Worm (Caenorhabditis elegans) whole organism, L1 larva: Measurements from ENCODE around the gene ttr-43.
A peak's percentile ranks its signal among the peaks of the same experiment; 100 is the strongest.

ENCODE experiments used
- C04F5.9 ChIP-seq: sonication (generic microtip); optimal IDR thresholded peaks from 2 replicates; lab custom pipeline; 2016; ENCODE audit warnings: missing genetic modification characterization, missing compliant biosample characterization
- C16A3.4 ChIP-seq: fragments of 150-350 bp; optimal IDR thresholded peaks from 2 replicates; lab custom pipeline; 2014; ENCODE audit warnings: missing biosample characterization, missing genetic modification characterization
- C34B4.2 ChIP-seq: sonication (generic microtip); optimal IDR thresholded peaks from 2 replicates; lab custom pipeline; 2017; ENCODE audit warnings: mild to moderate bottlenecking, missing genetic modification characterization, missing compliant biosample characterization
- F16B12.6 ChIP-seq: fragments of 150-350 bp; optimal IDR thresholded peaks from 2 replicates; lab custom pipeline; 2014; ENCODE audit warnings: missing biosample characterization, missing genetic modification characterization
- aha-1 ChIP-seq: fragments of 150-350 bp; optimal IDR thresholded peaks from 2 replicates; lab custom pipeline; 2014; ENCODE audit warnings: missing biosample characterization, missing genetic modification characterization
- aly-2 ChIP-seq: fragments of 150-350 bp; optimal IDR thresholded peaks from 2 replicates; lab custom pipeline; 2014; ENCODE audit warnings: missing biosample characterization, missing genetic modification characterization
- ceh-63 ChIP-seq: fragments of 200-800 bp; sonication (Bioruptor generic); optimal IDR thresholded peaks from 2 replicates; lab custom pipeline; 2018; ENCODE audit warnings: mild to moderate bottlenecking, missing genetic modification characterization, missing compliant biosample characterization
- ceh-88 ChIP-seq: fragments of 200-800 bp; sonication (Bioruptor generic); IDR thresholded peaks from 2 replicates; pipeline ENCODE4 v1.3.6; 2022; ENCODE audit warnings: missing genetic modification characterization, missing compliant biosample characterization
- ceh-90 ChIP-seq: sonication (generic microtip); optimal IDR thresholded peaks from 2 replicates; lab custom pipeline; 2016; ENCODE audit warnings: missing genetic modification characterization, missing compliant biosample characterization
- dpl-1 ChIP-seq, 3 experiments: fragments of 150-350 bp in 2 of 3; sonication (generic microtip) in 1 of 3; optimal IDR thresholded peaks; 2 replicates each; lab custom pipeline; 2014 to 2017; ENCODE audit warnings: missing biosample characterization in 3 of 3, missing genetic modification characterization in 3 of 3, missing genetic modification reagents in 3 of 3
- egl-13 ChIP-seq: sonication (generic microtip); optimal IDR thresholded peaks from 2 replicates; lab custom pipeline; 2016; ENCODE audit warnings: missing genotype, missing genetic modification reagents, missing genetic modification characterization, missing compliant biosample characterization
- egl-27 ChIP-seq, 2 experiments: fragments of 150-350 bp in 1 of 2; sonication (generic microtip); optimal IDR thresholded peaks; 3 replicates each; lab custom pipeline; 2017 to 2018; ENCODE audit warnings: missing biosample characterization in 2 of 2, missing genetic modification characterization in 2 of 2, missing genetic modification reagents in 2 of 2
- elt-2 ChIP-seq: sonication (generic microtip); optimal IDR thresholded peaks from 2 replicates; lab custom pipeline; 2016; ENCODE audit warnings: missing genetic modification characterization, mild to moderate bottlenecking, inconsistent platforms, missing compliant biosample characterization, missing genetic modification reagents
- fkh-10 ChIP-seq: sonication (generic microtip); optimal IDR thresholded peaks from 2 replicates; lab custom pipeline; 2017; ENCODE audit warnings: missing biosample characterization, missing genetic modification reagents, missing genetic modification characterization
- fkh-4 ChIP-seq: sonication (generic microtip); optimal IDR thresholded peaks from 2 replicates; lab custom pipeline; 2016; ENCODE audit warnings: missing compliant biosample characterization, missing genetic modification characterization, borderline replicate concordance
- fkh-8 ChIP-seq: sonication (generic microtip); optimal IDR thresholded peaks from 2 replicates; lab custom pipeline; 2016; ENCODE audit warnings: mild to moderate bottlenecking, missing genetic modification characterization, missing compliant biosample characterization
- fos-1 ChIP-seq: fragments of 150-350 bp; optimal IDR thresholded peaks from 2 replicates; lab custom pipeline; 2014; ENCODE audit warnings: missing biosample characterization, missing genetic modification characterization
- hpl-2 ChIP-seq: fragments of 150-350 bp; optimal IDR thresholded peaks from 2 replicates; lab custom pipeline; 2014; ENCODE audit warnings: missing biosample characterization, missing genetic modification reagents, missing genetic modification characterization
- isw-1 ChIP-seq: fragments of 200-800 bp; sonication (Bioruptor generic); IDR thresholded peaks from 2 replicates; pipeline ENCODE4 v1.3.6; 2022; ENCODE audit warnings: missing genetic modification characterization, missing compliant biosample characterization
- lin-13 ChIP-seq: fragments of 150-350 bp; optimal IDR thresholded peaks from 2 replicates; lab custom pipeline; 2014; ENCODE audit warnings: missing biosample characterization, missing genetic modification reagents, missing genetic modification characterization
- lin-14 ChIP-seq: fragments of 200-800 bp; sonication (Bioruptor generic); optimal IDR thresholded peaks from 2 replicates; lab custom pipeline; 2018; ENCODE audit warnings: mild to moderate bottlenecking, missing genetic modification characterization, moderate library complexity, missing compliant biosample characterization
- lin-35 ChIP-seq, 2 experiments: fragments of 150-350 bp; optimal IDR thresholded peaks; 2 replicates each; lab custom pipeline; 2014; ENCODE audit warnings: missing biosample characterization in 2 of 2, missing genetic modification characterization in 2 of 2, missing genetic modification reagents in 2 of 2
- lin-39 ChIP-seq: fragments of 150-350 bp; optimal IDR thresholded peaks from 2 replicates; lab custom pipeline; 2014; ENCODE audit warnings: missing biosample characterization, missing genetic modification reagents, missing genetic modification characterization
- lir-3 ChIP-seq: sonication (generic microtip); optimal IDR thresholded peaks from 2 replicates; lab custom pipeline; 2016; ENCODE audit warnings: mild to moderate bottlenecking, missing genetic modification characterization, moderate library complexity, missing compliant biosample characterization; ENCODE audit not compliant: poor library complexity
- lsy-2 ChIP-seq, 2 experiments: fragments of 150-350 bp; optimal IDR thresholded peaks; 2 replicates each; lab custom pipeline; 2014; ENCODE audit warnings: missing biosample characterization in 2 of 2, missing genetic modification characterization in 2 of 2
- mab-9 ChIP-seq: fragments of 200-800 bp; sonication (Bioruptor generic); IDR thresholded peaks from 2 replicates; pipeline ENCODE4 v1.3.6; 2022; ENCODE audit warnings: missing genetic modification reagents, missing genetic modification characterization, missing compliant biosample characterization
- mdl-1 ChIP-seq, 2 experiments: fragments of 150-350 bp; optimal IDR thresholded peaks; 2 replicates each; lab custom pipeline; 2014 to 2017; ENCODE audit warnings: missing biosample characterization in 2 of 2, missing genetic modification characterization in 2 of 2, inconsistent platforms in 1 of 2
- mep-1 ChIP-seq: fragments of 150-350 bp; optimal IDR thresholded peaks from 2 replicates; lab custom pipeline; 2014; ENCODE audit warnings: missing biosample characterization, missing genetic modification characterization
- nhr-11 ChIP-seq: fragments of 150-350 bp; optimal IDR thresholded peaks from 2 replicates; lab custom pipeline; 2014; ENCODE audit warnings: missing biosample characterization, missing genetic modification characterization
- nhr-19 ChIP-seq: fragments of 200-800 bp; sonication (Bioruptor generic); conservative IDR thresholded peaks from 2 replicates; pipeline ENCODE4 v1.3.6; 2022; ENCODE audit warnings: missing genetic modification characterization, missing compliant biosample characterization
- nhr-20 ChIP-seq: sonication (generic microtip); optimal IDR thresholded peaks from 2 replicates; lab custom pipeline; 2016; ENCODE audit warnings: mild to moderate bottlenecking, missing genetic modification characterization, missing compliant biosample characterization
- nhr-237 ChIP-seq: fragments of 150-350 bp; optimal IDR thresholded peaks from 2 replicates; lab custom pipeline; 2014; ENCODE audit warnings: missing biosample characterization, missing genetic modification characterization
- nhr-28 ChIP-seq: fragments of 150-350 bp; optimal IDR thresholded peaks from 2 replicates; lab custom pipeline; 2014; ENCODE audit warnings: missing biosample characterization, missing genetic modification characterization
- nhr-71 ChIP-seq: sonication (generic microtip); optimal IDR thresholded peaks from 2 replicates; lab custom pipeline; 2016; ENCODE audit warnings: mild to moderate bottlenecking, missing genetic modification characterization, moderate library complexity, missing compliant biosample characterization
- nhr-76 ChIP-seq: sonication (generic microtip); optimal IDR thresholded peaks from 2 replicates; lab custom pipeline; 2017; ENCODE audit warnings: missing biosample characterization, missing genetic modification characterization
- nhr-84 ChIP-seq: sonication (generic microtip); optimal IDR thresholded peaks from 2 replicates; lab custom pipeline; 2017; ENCODE audit warnings: missing biosample characterization, missing genetic modification characterization
- nhr-90 ChIP-seq: sonication (generic microtip); optimal IDR thresholded peaks from 2 replicates; lab custom pipeline; 2016; ENCODE audit warnings: mild to moderate bottlenecking, missing genetic modification characterization, missing compliant biosample characterization; ENCODE audit not compliant: poor library complexity
- pqm-1 ChIP-seq: sonication (generic microtip); optimal IDR thresholded peaks from 3 replicates; lab custom pipeline; 2017; ENCODE audit warnings: missing biosample characterization, missing genetic modification characterization
- rnt-1 ChIP-seq: sonication (generic microtip); optimal IDR thresholded peaks from 2 replicates; lab custom pipeline; 2016; ENCODE audit warnings: mild to moderate bottlenecking, missing genetic modification characterization, moderate library complexity, missing compliant biosample characterization
- skn-1 ChIP-seq: fragments of 150-350 bp; optimal IDR thresholded peaks from 2 replicates; lab custom pipeline; 2014; ENCODE audit warnings: missing biosample characterization, missing genetic modification characterization
- snpc-4 ChIP-seq: fragments of 150-350 bp; optimal IDR thresholded peaks from 2 replicates; lab custom pipeline; 2014; ENCODE audit warnings: missing biosample characterization, missing genetic modification characterization
- snu-23 ChIP-seq: sonication (generic microtip); optimal IDR thresholded peaks from 2 replicates; lab custom pipeline; 2016; ENCODE audit warnings: missing genetic modification characterization, missing compliant biosample characterization
- sptf-1 ChIP-seq: fragments of 150-350 bp; optimal IDR thresholded peaks from 2 replicates; lab custom pipeline; 2014; ENCODE audit warnings: missing biosample characterization, missing genetic modification characterization
- sup-37 ChIP-seq: fragments of 200-800 bp; sonication (Bioruptor generic); optimal IDR thresholded peaks from 2 replicates; lab custom pipeline; 2018; ENCODE audit warnings: mild to moderate bottlenecking, missing genetic modification characterization, missing compliant biosample characterization
- swsn-7 ChIP-seq: sonication (generic microtip); optimal IDR thresholded peaks from 2 replicates; lab custom pipeline; 2016; ENCODE audit warnings: missing genetic modification characterization, missing compliant biosample characterization
- unc-30 ChIP-seq: sonication (generic microtip); optimal IDR thresholded peaks from 2 replicates; lab custom pipeline; 2017; ENCODE audit warnings: missing biosample characterization, missing genetic modification characterization
- unc-62 ChIP-seq: fragments of 150-350 bp; optimal IDR thresholded peaks from 2 replicates; lab custom pipeline; 2014; ENCODE audit warnings: missing biosample characterization, missing genetic modification reagents, missing genetic modification characterization
- unc-86 ChIP-seq: sonication (generic microtip); optimal IDR thresholded peaks from 2 replicates; lab custom pipeline; 2016; ENCODE audit warnings: missing genetic modification characterization, missing compliant biosample characterization
- vab-15 ChIP-seq: sonication (generic microtip); optimal IDR thresholded peaks from 2 replicates; lab custom pipeline; 2017; ENCODE audit warnings: missing genotype, mild to moderate bottlenecking, missing genetic modification characterization, missing compliant biosample characterization
- xbp-1 ChIP-seq: sonication (generic microtip); optimal IDR thresholded peaks from 2 replicates; lab custom pipeline; 2016; ENCODE audit warnings: missing genetic modification characterization, missing compliant biosample characterization
- zag-1 ChIP-seq: fragments of 150-350 bp; optimal IDR thresholded peaks from 2 replicates; lab custom pipeline; 2014; ENCODE audit warnings: missing biosample characterization, missing genetic modification characterization
- zip-4 ChIP-seq: fragments of 200-800 bp; sonication (Bioruptor generic); optimal IDR thresholded peaks from 2 replicates; lab custom pipeline; 2018; ENCODE audit warnings: mild to moderate bottlenecking, missing genetic modification characterization, moderate library complexity, missing compliant biosample characterization
- ztf-11 ChIP-seq, 2 experiments: sonication (generic microtip); optimal IDR thresholded peaks; 2 replicates each; lab custom pipeline; 2016 to 2017; ENCODE audit warnings: missing genetic modification characterization in 2 of 2, missing biosample characterization in 1 of 2, missing compliant biosample characterization in 1 of 2
- ztf-4 ChIP-seq: fragments of 150-350 bp; optimal IDR thresholded peaks from 2 replicates; lab custom pipeline; 2014; ENCODE audit warnings: missing biosample characterization, missing genetic modification characterization

The ttr-43 gene

DNA sequence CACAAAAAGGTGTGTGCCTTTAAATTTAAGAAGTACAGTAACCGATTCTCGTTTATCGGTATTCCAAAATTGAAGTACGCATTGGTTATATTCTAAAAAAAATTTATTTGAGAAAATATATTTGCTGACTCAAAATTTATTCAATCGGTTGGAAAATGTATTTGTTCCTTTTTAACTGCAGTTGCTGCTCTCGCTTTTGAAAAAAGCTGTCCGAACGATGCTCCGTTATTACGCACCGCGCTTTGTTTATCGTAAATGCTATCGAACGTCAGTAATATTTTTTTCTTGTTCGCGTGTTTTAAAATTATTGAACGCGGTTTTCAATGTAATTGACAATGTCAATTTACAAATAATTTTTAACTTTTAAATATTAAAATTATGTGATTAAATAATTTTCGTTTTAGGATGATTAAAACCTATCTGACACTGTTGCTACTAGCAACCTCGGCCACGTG is 30.1 kb downstream of the ttr-43 start, which contains the start of gene sel-1:
TSS of gene sel-1 (plus strand) at position 405 of the 455 bp plus-strand sequence.
- TF ChIP-seq snpc-4 (tag; lab: Kevin White, UChicago) = no peak
- no peak for TF ChIP-seq fos-1 (tag; lab: Kevin White, UChicago)
- no peak for TF ChIP-seq C16A3.4
- TF ChIP-seq snu-23 = peak; percentile 36
- TF ChIP-seq aha-1 = no peak
- TF ChIP-seq F16B12.6 = peak; percentile 1
- no peak for TF ChIP-seq nhr-11
- no peak for TF ChIP-seq pqm-1 (tag; lab: Kevin White, UChicago)
- no peak for TF ChIP-seq mdl-1 (tag; optimal IDR thresholded peaks at IDR 0.05; lab: Kevin White, UChicago)
- TF ChIP-seq nhr-20 (tag; lab: Kevin White, UChicago) = peak; percentile 12
- TF ChIP-seq nhr-76 (tag; lab: Kevin White, UChicago) = no peak
- no peak for TF ChIP-seq lin-39 (tag; lab: Kevin White, UChicago)
- TF ChIP-seq rnt-1 (tag; lab: Kevin White, UChicago) = peak; percentile 14
- no peak for TF ChIP-seq isw-1
- TF ChIP-seq zip-4 = no peak
- no peak for TF ChIP-seq sup-37 (GFP tag; lab: Kevin White, UChicago)
- peak in 1 of 3 experiments; percentile 37 for TF ChIP-seq dpl-1 (GFP tag; optimal IDR thresholded peaks at IDR 0.05; lab: Kevin White, UChicago)
- TF ChIP-seq unc-30 (tag; lab: Kevin White, UChicago) = no peak
- TF ChIP-seq lin-35 (GFP tag; optimal IDR thresholded peaks at IDR 0.05; lab: Kevin White, UChicago) = peak; percentile 3 to 50
- TF ChIP-seq fkh-8 (tag; lab: Kevin White, UChicago) = no peak
- TF ChIP-seq nhr-28 = no peak
- peak; percentile 29 for TF ChIP-seq nhr-90 (tag; lab: Kevin White, UChicago)
- TF ChIP-seq nhr-84 (tag; lab: Kevin White, UChicago) = no peak
- TF ChIP-seq ceh-90 (tag; lab: Kevin White, UChicago) = no peak
- TF ChIP-seq swsn-7 = peak; percentile 25
- no peak for TF ChIP-seq unc-86 (tag; lab: Kevin White, UChicago)
- no peak for TF ChIP-seq ztf-4
- TF ChIP-seq unc-62 (GFP tag; lab: Kevin White, UChicago) = no peak
- TF ChIP-seq fkh-4 (tag; lab: Kevin White, UChicago) = no peak
- TF ChIP-seq egl-13 (tag; lab: Kevin White, UChicago) = no peak
- no peak for TF ChIP-seq C04F5.9 (tag; lab: Kevin White, UChicago)
- TF ChIP-seq C34B4.2 = no peak
- no peak for TF ChIP-seq ceh-88 (GFP tag; lab: Robert Waterston, UW)
- TF ChIP-seq aly-2 (tag; lab: Kevin White, UChicago) = no peak
- peak; percentile 38 for TF ChIP-seq nhr-71 (tag; lab: Kevin White, UChicago)
- no peak for TF ChIP-seq ceh-63 (GFP tag; lab: Kevin White, UChicago)
- TF ChIP-seq vab-15 (tag; lab: Kevin White, UChicago) = no peak
- TF ChIP-seq fkh-10 = no peak
- no peak for TF ChIP-seq ztf-11 (tag; optimal IDR thresholded peaks at IDR 0.05; lab: Kevin White, UChicago)
- TF ChIP-seq lsy-2 (tag; optimal IDR thresholded peaks at IDR 0.05; lab: Kevin White, UChicago) = peak; percentile 33 to 47
- no peak for TF ChIP-seq egl-27 (tag; optimal IDR thresholded peaks at IDR 0.05; lab: Kevin White, UChicago)
- TF ChIP-seq xbp-1 (tag; lab: Kevin White, UChicago) = peak; percentile 66
- TF ChIP-seq lin-13 = no peak
- no peak for TF ChIP-seq mab-9 (GFP tag; lab: Robert Waterston, UW)
- no peak for TF ChIP-seq elt-2 (tag; lab: Kevin White, UChicago)
- TF ChIP-seq nhr-237 = no peak
- no peak for TF ChIP-seq hpl-2 (GFP tag; lab: Kevin White, UChicago)
- TF ChIP-seq lin-14 (GFP tag; lab: Kevin White, UChicago) = no peak
- TF ChIP-seq zag-1 (tag; lab: Kevin White, UChicago) = no peak
- peak; percentile 42 for TF ChIP-seq mep-1 (tag; lab: Kevin White, UChicago)
- no peak for TF ChIP-seq lir-3 (tag; lab: Kevin White, UChicago)
- no peak for TF ChIP-seq skn-1
- TF ChIP-seq nhr-19 (GFP tag; lab: Robert Waterston, UW) = peak; percentile 22
- TF ChIP-seq sptf-1 (tag; lab: Kevin White, UChicago) = no peak
